Worm (Caenorhabditis elegans): Measurements from ENCODE around the gene mpz-1.

The mpz-1 gene

ce11 chrII:10778026-10778425 is at the start of gene mpz-1:
Gene mpz-1, minus strand, starts transcription at chrII:10778126.
- TF ChIP-seq snpc-4 (tag; optimal IDR thresholded peaks at IDR 0.05), result no peak
- TF ChIP-seq ztf-1 (GFP tag; conservative IDR thresholded peaks at IDR 0.05), result no peak
- no peak for TF ChIP-seq dmd-4 (tag; optimal IDR thresholded peaks at IDR 0.05)
- TF ChIP-seq unc-55 (GFP tag; optimal IDR thresholded peaks at IDR 0.05), result no peak
- no peak for TF ChIP-seq nhr-11 (tag; optimal IDR thresholded peaks at IDR 0.05)
- TF ChIP-seq F13H6.1 (tag; optimal IDR thresholded peaks at IDR 0.05), result no peak
- no peak for TF ChIP-seq lsy-2 (tag; optimal IDR thresholded peaks at IDR 0.05)
- TF ChIP-seq sma-3 (GFP tag; optimal IDR thresholded peaks at IDR 0.05), result no peak
- no peak for TF ChIP-seq ztf-11 (tag; optimal IDR thresholded peaks at IDR 0.05)

- TF ChIP-seq peb-1 (tag; optimal IDR thresholded peaks at IDR 0.05) (no peak), mab-5 (tag; optimal IDR thresholded peaks at IDR 0.05) (no peak), ama-1 (optimal IDR thresholded peaks at IDR 0.05) (peak; percentile 30), gmeb-1 (tag; optimal IDR thresholded peaks at IDR 0.05) (peak; percentile 83), nhr-25 (tag; optimal IDR thresholded peaks at IDR 0.05) (peak; percentile 45), mbf-1 (tag; optimal IDR thresholded peaks at IDR 0.05) (no peak), aly-2 (tag; optimal IDR thresholded peaks at IDR 0.05) (no peak), ztf-4 (tag; optimal IDR thresholded peaks at IDR 0.05) (peak; percentile 23), Y55F3AM.14 (GFP tag; optimal IDR thresholded peaks at IDR 0.05) (no peak), zag-1 (tag; optimal IDR thresholded peaks at IDR 0.05) (no peak), nhr-237 (tag; optimal IDR thresholded peaks at IDR 0.05) (no peak), elt-3 (tag; optimal IDR thresholded peaks at IDR 0.05) (no peak), nhr-12 (tag; optimal IDR thresholded peaks at IDR 0.05) (no peak), sma-3 (GFP tag; optimal IDR thresholded peaks at IDR 0.05) (peak; percentile 29), F13H6.1 (tag; optimal IDR thresholded peaks at IDR 0.05) (peak; percentile 20), lin-39 (tag; optimal IDR thresholded peaks at IDR 0.05) (no peak), lin-13 (GFP tag; optimal IDR thresholded peaks at IDR 0.05) (peak; percentile 30), mdl-1 (tag; optimal IDR thresholded peaks at IDR 0.05) (no peak), nhr-129 (tag; optimal IDR thresholded peaks at IDR 0.05) (peak; percentile 48), crh-2 (tag; optimal IDR thresholded peaks at IDR 0.05) (peak; percentile 21), C34F6.9 (tag; optimal IDR thresholded peaks at IDR 0.05) (peak; percentile 64), fos-1 (tag; optimal IDR thresholded peaks at IDR 0.05) (no peak), lsy-2 (tag; optimal IDR thresholded peaks at IDR 0.05) (peak; percentile 54 to 83), elt-1 (tag; optimal IDR thresholded peaks at IDR 0.05) (no peak), nhr-10 (tag; optimal IDR thresholded peaks at IDR 0.05) (no peak), ceh-82 (tag; optimal IDR thresholded peaks at IDR 0.05) (no peak), unc-55 (GFP tag; optimal IDR thresholded peaks at IDR 0.05) (peak; percentile 85), sem-4 (tag; optimal IDR thresholded peaks at IDR 0.05) (no peak), nhr-21 (tag; optimal IDR thresholded peaks at IDR 0.05) (peak; percentile 31), sma-9 (GFP tag; optimal IDR thresholded peaks at IDR 0.05) (peak; percentile 41), sma-9 (tag; optimal IDR thresholded peaks at IDR 0.05) (no peak), ceh-16 (tag; optimal IDR thresholded peaks at IDR 0.05) (no peak), nhr-11 (tag; optimal IDR thresholded peaks at IDR 0.05) (no peak), lin-11 (tag; optimal IDR thresholded peaks at IDR 0.05) (peak; percentile 36)
These were observed 46.1 kb upstream of the mpz-1 start, which contains the start of the genes R06F6.12 and mix-1 for ce11 chrII:10824046-10824445. Gene R06F6.12, minus strand, starts transcription at chrII:10824081. Gene mix-1, plus strand, starts transcription at chrII:10824246.

ce11 chrII:10820679-10821078 is 42.8 kb upstream of the mpz-1 start, which contains the start of gene ech-4:
Gene ech-4, plus strand, starts transcription at chrII:10821031.
- no peak for TF ChIP-seq blmp-1 (tag; optimal IDR thresholded peaks at IDR 0.05; ENCODE audit: insufficient read depth)

- no peak for TF ChIP-seq peb-1 (tag; optimal IDR thresholded peaks at IDR 0.05)
- TF ChIP-seq unc-55 (GFP tag; optimal IDR thresholded peaks at IDR 0.05), result peak; percentile 44
- no peak for TF ChIP-seq aly-2 (tag; optimal IDR thresholded peaks at IDR 0.05)
- no peak for TF ChIP-seq alr-1 (tag; optimal IDR thresholded peaks at IDR 0.05)
- peak; percentile 3 for TF ChIP-seq crh-2 (tag; optimal IDR thresholded peaks at IDR 0.05)
- TF ChIP-seq elt-3 (tag; optimal IDR thresholded peaks at IDR 0.05), result no peak
- no peak for TF ChIP-seq nhr-77 (tag; optimal IDR thresholded peaks at IDR 0.05)
- TF ChIP-seq mab-5 (tag; optimal IDR thresholded peaks at IDR 0.05), result no peak
- no peak for TF ChIP-seq elt-1 (tag; optimal IDR thresholded peaks at IDR 0.05)
- no peak for TF ChIP-seq ztf-4 (tag; optimal IDR thresholded peaks at IDR 0.05)
- TF ChIP-seq ZK546.5 (tag; optimal IDR thresholded peaks at IDR 0.05), result no peak
- TF ChIP-seq dmd-4 (tag; optimal IDR thresholded peaks at IDR 0.05), result no peak
- peak; percentile 10 for TF ChIP-seq lin-13 (GFP tag; optimal IDR thresholded peaks at IDR 0.05)
- peak; percentile 47 for TF ChIP-seq C34F6.9 (tag; optimal IDR thresholded peaks at IDR 0.05)
- no peak for TF ChIP-seq lsy-2 (tag; optimal IDR thresholded peaks at IDR 0.05)
- TF ChIP-seq snpc-4 (tag; optimal IDR thresholded peaks at IDR 0.05), result no peak
- no peak for TF ChIP-seq R02D3.7 (tag; optimal IDR thresholded peaks at IDR 0.05)
- no peak for TF ChIP-seq nhr-10 (tag; optimal IDR thresholded peaks at IDR 0.05)
- no peak for TF ChIP-seq blmp-1 (tag; optimal IDR thresholded peaks at IDR 0.05; ENCODE audit: insufficient read depth)
- no peak for TF ChIP-seq nhr-129 (tag; optimal IDR thresholded peaks at IDR 0.05)
- no peak for TF ChIP-seq ama-1 (optimal IDR thresholded peaks at IDR 0.05)
- TF ChIP-seq nhr-237 (tag; optimal IDR thresholded peaks at IDR 0.05), result no peak
- TF ChIP-seq sem-4 (tag; optimal IDR thresholded peaks at IDR 0.05), result no peak
- no peak for TF ChIP-seq mbf-1 (tag; optimal IDR thresholded peaks at IDR 0.05)
These were observed 42.0 kb upstream of the mpz-1 start, which contains the start of gene R06F6.8 for ce11 chrII:10819928-10820423. Gene R06F6.8, minus strand, starts transcription at chrII:10819978.
